Worm (Caenorhabditis elegans): ENCODE results near the gene ttr-41.

ce11 chrII:4726750-4727384 lies 802 bp downstream of the ttr-41 start:
- TF ChIP-seq nhr-90 (tag; optimal IDR thresholded peaks at IDR 0.05; ENCODE audit: poor library complexity) (no peak), egl-13 (tag; optimal IDR thresholded peaks at IDR 0.05) (no peak), efl-1 (optimal IDR thresholded peaks at IDR 0.05) (no peak), efl-1 (GFP tag; optimal IDR thresholded peaks at IDR 0.05 in 1 of 2) (no peak), unc-130 (tag; optimal IDR thresholded peaks at IDR 0.05) (no peak), lin-14 (GFP tag; optimal IDR thresholded peaks at IDR 0.05) (no peak), ceh-90 (tag; optimal IDR thresholded peaks at IDR 0.05) (no peak), fkh-10 (GFP tag; optimal IDR thresholded peaks at IDR 0.05) (no peak), F16B12.6 (tag; optimal IDR thresholded peaks at IDR 0.05) (no peak), lir-3 (tag; optimal IDR thresholded peaks at IDR 0.05; ENCODE audit: poor library complexity) (no peak), grh-1 (GFP tag; IDR thresholded peaks at IDR 0.05) (no peak), egl-27 (tag; optimal IDR thresholded peaks at IDR 0.05) (no peak), skn-1 (tag; optimal IDR thresholded peaks at IDR 0.05) (no peak)

Data from whole organism, L1 larva.